Fruit fly (Drosophila melanogaster): ENCODE measurements around the gene CG13460.

CG13460 gene

DNA sequence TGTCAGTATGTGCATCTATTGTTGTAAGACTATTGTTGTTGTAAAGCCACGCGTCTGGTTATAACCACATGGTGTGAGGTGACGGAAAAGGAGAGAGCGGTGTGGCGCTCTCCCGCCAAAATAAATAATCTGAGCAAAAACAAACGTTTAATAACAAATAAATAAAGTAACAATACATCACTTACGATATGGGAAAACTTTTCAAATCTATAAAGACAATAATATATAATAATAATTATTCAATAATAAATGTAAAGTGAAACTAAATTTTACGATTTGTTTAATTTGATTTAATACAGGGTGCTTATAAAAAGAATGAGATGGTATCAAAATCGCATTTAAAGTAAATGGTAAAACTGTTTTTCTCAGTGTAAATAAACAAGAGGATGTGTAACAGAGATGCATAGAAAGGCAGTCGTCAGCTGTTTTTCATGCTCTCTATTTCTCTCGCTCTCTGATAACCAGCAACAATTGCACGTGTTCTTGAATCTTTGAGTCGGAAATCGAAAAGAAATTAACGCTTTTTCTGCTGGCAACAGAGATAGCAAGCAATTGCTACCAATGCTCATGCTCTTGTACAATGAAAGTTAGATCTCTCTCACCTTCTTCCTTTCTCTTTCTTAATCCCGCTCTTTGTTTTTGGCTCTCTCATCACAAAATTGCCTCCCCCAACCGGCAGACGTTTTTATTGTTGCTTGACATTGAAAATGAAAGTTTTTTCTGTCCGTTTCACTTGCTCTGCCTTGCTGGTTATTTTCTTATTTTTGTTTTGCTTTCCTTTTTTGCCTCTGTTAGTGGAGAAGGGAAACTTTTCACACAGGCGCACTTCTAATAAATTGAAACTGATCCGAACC is 37.4 kb upstream of the CG13460 start (continued):
- peak; percentile 94 for TF ChIP-seq fd96Cb (tag; optimal IDR thresholded peaks at IDR 0.05)
- peak; percentile 19 for TF ChIP-seq CG1792 (GFP tag; optimal IDR thresholded peaks at IDR 0.05)
- no peak for TF ChIP-seq ERR (GFP tag; optimal IDR thresholded peaks at IDR 0.05)
- peak; percentile 31 for TF ChIP-seq Rx (GFP tag; IDR thresholded peaks at IDR 0.05)
- peak; percentile 63; the same call in 1 of the 2 replicates for TF ChIP-seq CG5953 (GFP tag; IDR thresholded peaks at IDR 0.05)
- peak; percentile 97 for TF ChIP-seq gem (tag; optimal IDR thresholded peaks at IDR 0.05)
- peak; percentile 75 for TF ChIP-seq Dbx (GFP tag; IDR thresholded peaks at IDR 0.05)
- peak; percentile 41 for TF ChIP-seq Sry-β (GFP tag; optimal IDR thresholded peaks at IDR 0.05)
- peak; percentile 43; the same call in 1 of the 2 replicates for TF ChIP-seq cas (GFP tag; IDR thresholded peaks at IDR 0.05)
- TF ChIP-seq GATAe (GFP tag; conservative IDR thresholded peaks at IDR 0.05): peak; percentile 43; the same call in 1 of the 2 replicates
- TF ChIP-seq Bgb (GFP tag; IDR thresholded peaks at IDR 0.05; ENCODE audit: partially characterized antibody): no peak; the same call in 1 of the 2 replicates
- TF ChIP-seq az2 (GFP tag; optimal IDR thresholded peaks at IDR 0.05): peak; percentile 80
- TF ChIP-seq Atf6 (GFP tag; IDR thresholded peaks at IDR 0.05): peak; percentile 67
- TF ChIP-seq Dek (tag; optimal IDR thresholded peaks at IDR 0.05): peak; percentile 88
- TF ChIP-seq aop (GFP tag; IDR thresholded peaks at IDR 0.05): no peak
- peak; percentile 75 for TF ChIP-seq peb (GFP tag; IDR thresholded peaks at IDR 0.05)
- TF ChIP-seq Fer3 (tag; optimal IDR thresholded peaks at IDR 0.05): peak; percentile 89
- no peak for TF ChIP-seq br (optimal IDR thresholded peaks at IDR 0.05)
- no peak for TF ChIP-seq Ets97D (GFP tag; optimal IDR thresholded peaks at IDR 0.05)
- TF ChIP-seq twi (tag; optimal IDR thresholded peaks at IDR 0.05): peak; percentile 45
- TF ChIP-seq yki (optimal IDR thresholded peaks at IDR 0.05): peak; percentile 23
- TF ChIP-seq HmgD (GFP tag; optimal IDR thresholded peaks at IDR 0.05): no peak
- no peak for TF ChIP-seq CG17802 (tag; optimal IDR thresholded peaks at IDR 0.05)
- no peak for TF ChIP-seq z (GFP tag; IDR thresholded peaks at IDR 0.05)
- TF ChIP-seq CG2116 (GFP tag; optimal IDR thresholded peaks at IDR 0.05): peak; percentile 76
- no peak for TF ChIP-seq HLH4C (GFP tag; IDR thresholded peaks at IDR 0.05; ENCODE audit: partially characterized antibody)
- TF ChIP-seq CG4707 (GFP tag; optimal IDR thresholded peaks at IDR 0.05): peak; percentile 34
- TF ChIP-seq CG2120 (GFP tag; optimal IDR thresholded peaks at IDR 0.05): peak; percentile 40
- peak; percentile 70 for TF ChIP-seq ac (GFP tag; optimal IDR thresholded peaks at IDR 0.05)
- no peak for TF ChIP-seq CG3847 (GFP tag; IDR thresholded peaks at IDR 0.05)
- no peak for TF ChIP-seq ham (GFP tag; IDR thresholded peaks at IDR 0.05)
- TF ChIP-seq CG12942 (GFP tag; optimal IDR thresholded peaks at IDR 0.05): peak; percentile 61
- TF ChIP-seq Taf1 (GFP tag; IDR thresholded peaks at IDR 0.05): no peak
- peak; percentile 85 for TF ChIP-seq nmo (GFP tag; optimal IDR thresholded peaks at IDR 0.05)
- TF ChIP-seq ATbp (GFP tag; optimal IDR thresholded peaks at IDR 0.05): peak; percentile 95
- TF ChIP-seq pnt (GFP tag; optimal IDR thresholded peaks at IDR 0.05): peak; percentile 38
- peak; percentile 3 for TF ChIP-seq jumu (GFP tag; optimal IDR thresholded peaks at IDR 0.05)
- no peak for TF ChIP-seq btn (GFP tag; optimal IDR thresholded peaks at IDR 0.05)
- peak; percentile 96 for TF ChIP-seq gsb-n (tag; optimal IDR thresholded peaks at IDR 0.05)
- TF ChIP-seq CG11723 (GFP tag; optimal IDR thresholded peaks at IDR 0.05): peak; percentile 63
- TF ChIP-seq CG10209 (GFP tag; optimal IDR thresholded peaks at IDR 0.05): peak; percentile 74
- TF ChIP-seq gt (GFP tag; IDR thresholded peaks at IDR 0.05): peak; percentile 39; the same call in 1 of the 2 replicates
- no peak for TF ChIP-seq CG12236 (GFP tag; optimal IDR thresholded peaks at IDR 0.05)
- peak; percentile 64 for TF ChIP-seq CG10366 (GFP tag; IDR thresholded peaks at IDR 0.05)
- TF ChIP-seq Sry-δ (GFP tag; optimal IDR thresholded peaks at IDR 0.05): no peak
- 0 out of 3 replicates have a peak, but pooled peaks have one; percentile 7 for TF ChIP-seq jigr1 (GFP tag; IDR thresholded peaks at IDR 0.05)
- no peak for TF ChIP-seq shn (GFP tag; optimal IDR thresholded peaks at IDR 0.05)
- peak; percentile 71; the same call in 1 of the 3 replicates for TF ChIP-seq B-H1 (GFP tag; IDR thresholded peaks at IDR 0.05)
- peak; percentile 49 for TF ChIP-seq CG31388 (GFP tag; optimal IDR thresholded peaks at IDR 0.05)
- no peak for TF ChIP-seq dm (GFP tag; optimal IDR thresholded peaks at IDR 0.05)
